Worm (Caenorhabditis elegans) whole organism, mixed stage, embryonic: ENCODE results near the gene snf-5.

Source experiments
- M03D4.4 ChIP-seq: sonication (generic microtip); optimal IDR thresholded peaks from 2 replicates; lab custom pipeline; 2017; ENCODE audit warnings: mild to moderate bottlenecking, missing genetic modification characterization, missing compliant biosample characterization
- bed-3 ChIP-seq: fragments of 200-800 bp; sonication (Bioruptor generic); optimal IDR thresholded peaks from 3 replicates; lab custom pipeline; 2018; ENCODE audit warnings: mild to moderate bottlenecking, missing genetic modification characterization, moderate library complexity, missing compliant biosample characterization
- ceh-39 ChIP-seq: fragments of 150-350 bp; optimal IDR thresholded peaks from 2 replicates; lab custom pipeline; 2014; ENCODE audit warnings: missing biosample characterization, missing genetic modification characterization
- ceh-43 ChIP-seq: fragments of 200-800 bp; sonication (Bioruptor generic); optimal IDR thresholded peaks from 2 replicates; lab custom pipeline; 2018; ENCODE audit warnings: mild to moderate bottlenecking, missing genetic modification characterization, moderate library complexity, missing compliant biosample characterization
- ceh-83 ChIP-seq: fragments of 200-800 bp; sonication (Bioruptor generic); optimal IDR thresholded peaks from 2 replicates; lab custom pipeline; 2018; ENCODE audit warnings: mild to moderate bottlenecking, missing genetic modification characterization, missing compliant biosample characterization
- ces-1 ChIP-seq: fragments of 150-350 bp; optimal IDR thresholded peaks from 2 replicates; lab custom pipeline; 2014; ENCODE audit warnings: missing biosample characterization, missing genetic modification reagents, missing genetic modification characterization
- cnd-1 ChIP-seq: fragments of 200-800 bp; sonication (Bioruptor generic); optimal IDR thresholded peaks from 2 replicates; lab custom pipeline; 2018; ENCODE audit warnings: mild to moderate bottlenecking, missing genetic modification characterization, missing compliant biosample characterization
- drap-1 ChIP-seq: fragments of 200-800 bp; sonication (Bioruptor generic); optimal IDR thresholded peaks from 3 replicates; lab custom pipeline; 2018; ENCODE audit warnings: mild to moderate bottlenecking, missing genetic modification characterization, missing compliant biosample characterization
- elt-1 ChIP-seq: sonication (generic microtip); optimal IDR thresholded peaks from 2 replicates; lab custom pipeline; 2017; ENCODE audit warnings: missing genetic modification characterization, mild to moderate bottlenecking, missing compliant biosample characterization, antibody characterized with exemption, moderate library complexity, borderline replicate concordance; ENCODE audit not compliant: insufficient read depth
- elt-3 ChIP-seq: fragments of 150-350 bp; optimal IDR thresholded peaks from 2 replicates; lab custom pipeline; 2014; ENCODE audit warnings: missing biosample characterization, missing genetic modification characterization
- flh-1 ChIP-seq: fragments of 200-800 bp; sonication (Bioruptor generic); optimal IDR thresholded peaks from 2 replicates; lab custom pipeline; 2018; ENCODE audit warnings: mild to moderate bottlenecking, missing genetic modification characterization, moderate library complexity, missing compliant biosample characterization
- ham-2 ChIP-seq: fragments of 200-800 bp; sonication (Bioruptor generic); optimal IDR thresholded peaks from 2 replicates; lab custom pipeline; 2018; ENCODE audit warnings: mild to moderate bottlenecking, missing genetic modification characterization, missing compliant biosample characterization
- hlh-1 ChIP-seq: fragments of 150-350 bp; optimal IDR thresholded peaks from 2 replicates; lab custom pipeline; 2014; ENCODE audit warnings: missing biosample characterization, missing genetic modification reagents, missing genetic modification characterization
- lin-13 ChIP-seq: fragments of 150-350 bp; optimal IDR thresholded peaks from 2 replicates; lab custom pipeline; 2014; ENCODE audit warnings: missing biosample characterization, missing genetic modification characterization
- lin-32 ChIP-seq: fragments of 200-800 bp; sonication (Bioruptor generic); optimal IDR thresholded peaks from 2 replicates; lab custom pipeline; 2018; ENCODE audit warnings: mild to moderate bottlenecking, missing genetic modification characterization, missing compliant biosample characterization
- lsy-2 ChIP-seq: fragments of 150-350 bp; optimal IDR thresholded peaks from 2 replicates; lab custom pipeline; 2014; ENCODE audit warnings: missing biosample characterization, missing genetic modification characterization
- mep-1 ChIP-seq: fragments of 150-350 bp; optimal IDR thresholded peaks from 2 replicates; lab custom pipeline; 2017; ENCODE audit warnings: missing biosample characterization, missing genetic modification reagents, missing genetic modification characterization, inconsistent platforms
- mls-2 ChIP-seq: sonication (generic microtip); optimal IDR thresholded peaks from 2 replicates; lab custom pipeline; 2016; ENCODE audit warnings: mild to moderate bottlenecking, missing genetic modification characterization, moderate library complexity, missing compliant biosample characterization
- nhr-12 ChIP-seq: fragments of 150-350 bp; optimal IDR thresholded peaks from 2 replicates; lab custom pipeline; 2014; ENCODE audit warnings: missing biosample characterization, missing genetic modification characterization
- nhr-2 ChIP-seq: fragments of 150-350 bp; optimal IDR thresholded peaks from 2 replicates; lab custom pipeline; 2014; ENCODE audit warnings: missing biosample characterization, missing genetic modification characterization
- nhr-237 ChIP-seq: fragments of 150-350 bp; optimal IDR thresholded peaks from 2 replicates; lab custom pipeline; 2014; ENCODE audit warnings: missing biosample characterization, missing genetic modification characterization
- nhr-28 ChIP-seq: fragments of 150-350 bp; optimal IDR thresholded peaks from 2 replicates; lab custom pipeline; 2014; ENCODE audit warnings: missing biosample characterization, missing genetic modification characterization
- nhr-76 ChIP-seq: sonication (generic microtip); optimal IDR thresholded peaks from 2 replicates; lab custom pipeline; 2017; ENCODE audit warnings: missing biosample characterization, missing genetic modification characterization
- pha-4 ChIP-seq: fragments of 150-350 bp; optimal IDR thresholded peaks from 2 replicates; lab custom pipeline; 2018; ENCODE audit warnings: missing biosample characterization, missing genetic modification reagents, missing genetic modification characterization
- sem-2 ChIP-seq: fragments of 200-800 bp; sonication (Bioruptor generic); optimal IDR thresholded peaks from 2 replicates; lab custom pipeline; 2018; ENCODE audit warnings: mild to moderate bottlenecking, missing genetic modification characterization, missing compliant biosample characterization
- snpc-4 ChIP-seq: fragments of 150-350 bp; optimal IDR thresholded peaks from 2 replicates; lab custom pipeline; 2014; ENCODE audit warnings: missing biosample characterization, missing genetic modification characterization
- sptf-1 ChIP-seq: sonication (generic microtip); optimal IDR thresholded peaks from 2 replicates; lab custom pipeline; 2017; ENCODE audit warnings: mild to moderate bottlenecking, missing genetic modification characterization, moderate library complexity, missing compliant biosample characterization
- tbx-8 ChIP-seq: fragments of 200-800 bp; sonication (Bioruptor generic); optimal IDR thresholded peaks from 2 replicates; lab custom pipeline; 2018; ENCODE audit warnings: mild to moderate bottlenecking, missing genetic modification characterization, moderate library complexity, missing compliant biosample characterization
- unc-120 ChIP-seq: sonication (generic microtip); optimal IDR thresholded peaks from 2 replicates; lab custom pipeline; 2017; ENCODE audit warnings: missing genetic modification characterization, missing compliant biosample characterization; ENCODE audit not compliant: poor library complexity, severe bottlenecking
- unc-39 ChIP-seq: fragments of 150-350 bp; optimal IDR thresholded peaks from 2 replicates; lab custom pipeline; 2014; ENCODE audit warnings: missing biosample characterization, missing genetic modification characterization
- unc-62 ChIP-seq: fragments of 150-350 bp; optimal IDR thresholded peaks from 2 replicates; lab custom pipeline; 2014; ENCODE audit warnings: missing biosample characterization, missing genetic modification reagents, missing genetic modification characterization
- zip-8 ChIP-seq: fragments of 150-350 bp; optimal IDR thresholded peaks from 2 replicates; lab custom pipeline; 2014; ENCODE audit warnings: missing biosample characterization, missing genetic modification characterization
- ztf-11 ChIP-seq: fragments of 150-350 bp; optimal IDR thresholded peaks from 2 replicates; lab custom pipeline; 2014; ENCODE audit warnings: missing biosample characterization, missing genetic modification characterization

snf-5 gene

ce11 chrII:12888471-12888870, 22.9 kb upstream of the snf-5 start, which contains the start of gene F35C5.3:
Gene F35C5.3 (plus strand): TSS chrII:12888771.
- TF ChIP-seq hlh-1 (tag; lab: Kevin White, UChicago), result no peak
- no peak for TF ChIP-seq drap-1
- no peak for TF ChIP-seq ceh-83 (GFP tag; lab: Kevin White, UChicago)
- no peak for TF ChIP-seq mls-2 (tag; lab: Kevin White, UChicago)
- TF ChIP-seq lin-13 (tag; lab: Kevin White, UChicago), result no peak
- TF ChIP-seq flh-1, result no peak
- no peak for TF ChIP-seq zip-8
- TF ChIP-seq ztf-11 (tag; lab: Kevin White, UChicago), result no peak
- no peak for TF ChIP-seq lsy-2
- no peak for TF ChIP-seq lin-32 (GFP tag; lab: Kevin White, UChicago)
- TF ChIP-seq ceh-43, result no peak
- TF ChIP-seq nhr-2, result no peak
- TF ChIP-seq sptf-1 (tag; lab: Kevin White, UChicago), result no peak
- TF ChIP-seq nhr-28 (tag; lab: Kevin White, UChicago), result no peak
- TF ChIP-seq nhr-76, result no peak
- no peak for TF ChIP-seq unc-62 (GFP tag; lab: Kevin White, UChicago)
- no peak for TF ChIP-seq elt-1 (tag; lab: Kevin White, UChicago)
- TF ChIP-seq tbx-8 (GFP tag; lab: Kevin White, UChicago), result no peak
- TF ChIP-seq snpc-4, result no peak
- TF ChIP-seq, all 35 proteins: peak for 0

ce11 chrII:12884972-12885371, 19.4 kb upstream of the snf-5 start, which contains the start of gene sra-14:
Gene sra-14 (plus strand): TSS chrII:12885272.
- TF ChIP-seq drap-1, result no peak
- TF ChIP-seq elt-3 (tag; lab: Kevin White, UChicago), result no peak
- TF ChIP-seq pha-4 (tag; lab: Kevin White, UChicago), result no peak
- no peak for TF ChIP-seq ztf-11 (tag; lab: Kevin White, UChicago)
- no peak for TF ChIP-seq lin-32 (GFP tag; lab: Kevin White, UChicago)
- TF ChIP-seq nhr-28 (tag; lab: Kevin White, UChicago), result no peak
- TF ChIP-seq snpc-4, result no peak
- TF ChIP-seq unc-62 (GFP tag; lab: Kevin White, UChicago), result no peak
- TF ChIP-seq lin-13 (tag; lab: Kevin White, UChicago), result no peak
- TF ChIP-seq nhr-12, result no peak
- TF ChIP-seq flh-1, result no peak
- no peak for TF ChIP-seq ceh-83 (GFP tag; lab: Kevin White, UChicago)
- TF ChIP-seq bed-3 (GFP tag; lab: Kevin White, UChicago), result no peak
- no peak for TF ChIP-seq mep-1 (tag; lab: Kevin White, UChicago)
- TF ChIP-seq elt-1 (tag; lab: Kevin White, UChicago), result no peak
- no peak for TF ChIP-seq sptf-1 (tag; lab: Kevin White, UChicago)

- no peak for TF ChIP-seq snpc-4
- TF ChIP-seq nhr-2, result no peak
- no peak for TF ChIP-seq lin-32 (GFP tag; lab: Kevin White, UChicago)
- TF ChIP-seq ceh-39 (tag; lab: Kevin White, UChicago), result no peak
- TF ChIP-seq mep-1 (tag; lab: Kevin White, UChicago), result no peak
- no peak for TF ChIP-seq drap-1
- no peak for TF ChIP-seq unc-39 (tag; lab: Kevin White, UChicago)
- TF ChIP-seq cnd-1 (tag; lab: Kevin White, UChicago), result no peak
These were observed 14.8 kb upstream of the snf-5 start, which contains the start of gene F35C5.1 for ce11 chrII:12880406-12880805. Gene F35C5.1 (plus strand): TSS chrII:12880804.

- TF ChIP-seq sem-2 (GFP tag; lab: Kevin White, UChicago) (no peak), nhr-237 (tag; lab: Kevin White, UChicago) (no peak), hlh-1 (tag; lab: Kevin White, UChicago) (no peak), unc-39 (tag; lab: Kevin White, UChicago) (no peak), unc-120 (tag; lab: Kevin White, UChicago) (no peak), cnd-1 (tag; lab: Kevin White, UChicago) (no peak), nhr-12 (no peak), ham-2 (no peak), flh-1 (no peak), M03D4.4 (no peak), nhr-76 (no peak), sptf-1 (tag; lab: Kevin White, UChicago) (no peak), nhr-2 (no peak), ces-1 (GFP tag; lab: Kevin White, UChicago) (no peak), lin-13 (tag; lab: Kevin White, UChicago) (no peak)
These were observed 14.2 kb upstream of the snf-5 start for ce11 chrII:12879758-12880157.
